Worm (Caenorhabditis elegans) whole organism, L1 larva: ENCODE results near the gene F44E5.1.

Experiments
- C16A3.4 ChIP-seq: fragments of 150-350 bp; optimal IDR thresholded peaks from 2 replicates; lab custom pipeline; 2014; ENCODE audit warnings: missing biosample characterization, missing genetic modification characterization
- C34B4.2 ChIP-seq: sonication (generic microtip); optimal IDR thresholded peaks from 2 replicates; lab custom pipeline; 2017; ENCODE audit warnings: mild to moderate bottlenecking, missing genetic modification characterization, missing compliant biosample characterization
- F16B12.6 ChIP-seq: fragments of 150-350 bp; optimal IDR thresholded peaks from 2 replicates; lab custom pipeline; 2014; ENCODE audit warnings: missing biosample characterization, missing genetic modification characterization
- aha-1 ChIP-seq: fragments of 150-350 bp; optimal IDR thresholded peaks from 2 replicates; lab custom pipeline; 2014; ENCODE audit warnings: missing biosample characterization, missing genetic modification characterization
- ceh-63 ChIP-seq: fragments of 200-800 bp; sonication (Bioruptor generic); optimal IDR thresholded peaks from 2 replicates; lab custom pipeline; 2018; ENCODE audit warnings: mild to moderate bottlenecking, missing genetic modification characterization, missing compliant biosample characterization
- ceh-8 ChIP-seq: fragments of 200-800 bp; sonication (Bioruptor generic); optimal IDR thresholded peaks from 2 replicates; lab custom pipeline; 2018; ENCODE audit warnings: mild to moderate bottlenecking, missing genetic modification characterization, moderate library complexity, missing compliant biosample characterization
- ceh-82 ChIP-seq, 3 experiments: fragments of 150-350 bp in 1 of 3; sonication (generic microtip) in 2 of 3; optimal IDR thresholded peaks; 2 replicates each; lab custom pipeline; 2014 to 2017; ENCODE audit warnings: missing biosample characterization in 3 of 3, missing genetic modification characterization in 3 of 3
- dpl-1 ChIP-seq, 3 experiments: fragments of 150-350 bp in 2 of 3; sonication (generic microtip) in 1 of 3; optimal IDR thresholded peaks; 2 replicates each; lab custom pipeline; 2014 to 2017; ENCODE audit warnings: missing biosample characterization in 3 of 3, missing genetic modification characterization in 3 of 3, missing genetic modification reagents in 3 of 3
- dsc-1 ChIP-seq: sonication (generic microtip); optimal IDR thresholded peaks from 2 replicates; lab custom pipeline; 2016; ENCODE audit warnings: mild to moderate bottlenecking, missing genetic modification characterization, missing compliant biosample characterization
- efl-1 ChIP-seq, 4 experiments: fragments of 150-350 bp; optimal IDR thresholded peaks in 3 of 4; peaks in 1 of 4; 1 replicate in 1 of 4; 2 replicates in 3 of 4; lab custom pipeline; 2014; ENCODE audit warnings: missing biosample characterization in 2 of 4, missing genetic modification characterization in 2 of 4, missing genetic modification reagents in 2 of 4
- efl-3 ChIP-seq: fragments of 200-800 bp; sonication (Bioruptor generic); optimal IDR thresholded peaks from 2 replicates; lab custom pipeline; 2018; ENCODE audit warnings: mild to moderate bottlenecking, missing genetic modification characterization, missing compliant biosample characterization
- egl-27 ChIP-seq, 2 experiments: fragments of 150-350 bp in 1 of 2; sonication (generic microtip); optimal IDR thresholded peaks; 3 replicates each; lab custom pipeline; 2017 to 2018; ENCODE audit warnings: missing biosample characterization in 2 of 2, missing genetic modification characterization in 2 of 2, missing genetic modification reagents in 2 of 2
- elt-3 ChIP-seq, 6 experiments: fragments of 150-350 bp in 1 of 6; sonication (generic microtip); optimal IDR thresholded peaks; 2 replicates each; lab custom pipeline; 2017 to 2018; ENCODE audit warnings: missing biosample characterization in 6 of 6, missing genetic modification characterization in 6 of 6, inconsistent platforms in 1 of 6
- ets-5 ChIP-seq: fragments of 200-800 bp; sonication (Bioruptor generic); IDR thresholded peaks from 2 replicates; pipeline ENCODE4 v1.3.6; 2022; ENCODE audit warnings: missing genetic modification characterization, missing compliant biosample characterization
- fkh-8 ChIP-seq: sonication (generic microtip); optimal IDR thresholded peaks from 2 replicates; lab custom pipeline; 2016; ENCODE audit warnings: mild to moderate bottlenecking, missing genetic modification characterization, missing compliant biosample characterization
- grh-1 ChIP-seq: fragments of 200-800 bp; sonication (Bioruptor generic); IDR thresholded peaks from 2 replicates; pipeline ENCODE4 v1.3.6; 2022; ENCODE audit warnings: missing genetic modification reagents, missing genetic modification characterization, missing compliant biosample characterization
- hlh-4 ChIP-seq: sonication (generic microtip); optimal IDR thresholded peaks from 2 replicates; lab custom pipeline; 2016; ENCODE audit warnings: mild to moderate bottlenecking, missing genetic modification characterization, missing compliant biosample characterization
- hpl-2 ChIP-seq: fragments of 150-350 bp; optimal IDR thresholded peaks from 2 replicates; lab custom pipeline; 2014; ENCODE audit warnings: missing biosample characterization, missing genetic modification reagents, missing genetic modification characterization
- lin-13 ChIP-seq: fragments of 150-350 bp; optimal IDR thresholded peaks from 2 replicates; lab custom pipeline; 2014; ENCODE audit warnings: missing biosample characterization, missing genetic modification reagents, missing genetic modification characterization
- lin-39 ChIP-seq: fragments of 150-350 bp; optimal IDR thresholded peaks from 2 replicates; lab custom pipeline; 2014; ENCODE audit warnings: missing biosample characterization, missing genetic modification reagents, missing genetic modification characterization
- mdl-1 ChIP-seq, 2 experiments: fragments of 150-350 bp; optimal IDR thresholded peaks; 2 replicates each; lab custom pipeline; 2014 to 2017; ENCODE audit warnings: missing biosample characterization in 2 of 2, missing genetic modification characterization in 2 of 2, inconsistent platforms in 1 of 2
- nhr-20 ChIP-seq: sonication (generic microtip); optimal IDR thresholded peaks from 2 replicates; lab custom pipeline; 2016; ENCODE audit warnings: mild to moderate bottlenecking, missing genetic modification characterization, missing compliant biosample characterization
- nhr-71 ChIP-seq: sonication (generic microtip); optimal IDR thresholded peaks from 2 replicates; lab custom pipeline; 2016; ENCODE audit warnings: mild to moderate bottlenecking, missing genetic modification characterization, moderate library complexity, missing compliant biosample characterization
- nhr-85 ChIP-seq: sonication (generic microtip); peaks from one replicate; lab custom pipeline; 2016; ENCODE audit warnings: missing genetic modification characterization, inconsistent platforms, missing compliant biosample characterization
- nhr-90 ChIP-seq: sonication (generic microtip); optimal IDR thresholded peaks from 2 replicates; lab custom pipeline; 2016; ENCODE audit warnings: mild to moderate bottlenecking, missing genetic modification characterization, missing compliant biosample characterization; ENCODE audit not compliant: poor library complexity
- pag-3 ChIP-seq: sonication (generic microtip); optimal IDR thresholded peaks from 2 replicates; lab custom pipeline; 2017; ENCODE audit warnings: missing genetic modification characterization, mild to moderate bottlenecking, missing compliant biosample characterization, antibody characterized with exemption, borderline replicate concordance; ENCODE audit not compliant: insufficient read depth
- pax-3 ChIP-seq: fragments of 200-800 bp; sonication (Bioruptor generic); optimal IDR thresholded peaks from 2 replicates; lab custom pipeline; 2018; ENCODE audit warnings: mild to moderate bottlenecking, missing genetic modification characterization, moderate library complexity, missing compliant biosample characterization
- skn-1 ChIP-seq: fragments of 150-350 bp; optimal IDR thresholded peaks from 2 replicates; lab custom pipeline; 2014; ENCODE audit warnings: missing biosample characterization, missing genetic modification characterization
- snpc-4 ChIP-seq: fragments of 150-350 bp; optimal IDR thresholded peaks from 2 replicates; lab custom pipeline; 2014; ENCODE audit warnings: missing biosample characterization, missing genetic modification characterization
- sox-4 ChIP-seq: sonication (generic microtip); optimal IDR thresholded peaks from 2 replicates; lab custom pipeline; 2016; ENCODE audit warnings: missing genetic modification characterization, missing compliant biosample characterization
- swsn-7 ChIP-seq: sonication (generic microtip); optimal IDR thresholded peaks from 2 replicates; lab custom pipeline; 2016; ENCODE audit warnings: missing genetic modification characterization, missing compliant biosample characterization
- tbx-2 ChIP-seq: sonication (generic microtip); optimal IDR thresholded peaks from 2 replicates; lab custom pipeline; 2016; ENCODE audit warnings: missing genetic modification characterization, missing compliant biosample characterization
- tlp-1 ChIP-seq: fragments of 150-350 bp; optimal IDR thresholded peaks from 2 replicates; lab custom pipeline; 2014; ENCODE audit warnings: missing biosample characterization, missing genetic modification characterization
- unc-86 ChIP-seq: sonication (generic microtip); optimal IDR thresholded peaks from 2 replicates; lab custom pipeline; 2016; ENCODE audit warnings: missing genetic modification characterization, missing compliant biosample characterization
- vab-15 ChIP-seq: sonication (generic microtip); optimal IDR thresholded peaks from 2 replicates; lab custom pipeline; 2017; ENCODE audit warnings: missing genotype, mild to moderate bottlenecking, missing genetic modification characterization, missing compliant biosample characterization
- xbp-1 ChIP-seq: sonication (generic microtip); optimal IDR thresholded peaks from 2 replicates; lab custom pipeline; 2016; ENCODE audit warnings: missing genetic modification characterization, missing compliant biosample characterization
- zag-1 ChIP-seq: fragments of 150-350 bp; optimal IDR thresholded peaks from 2 replicates; lab custom pipeline; 2014; ENCODE audit warnings: missing biosample characterization, missing genetic modification characterization
- ztf-4 ChIP-seq: fragments of 150-350 bp; optimal IDR thresholded peaks from 2 replicates; lab custom pipeline; 2014; ENCODE audit warnings: missing biosample characterization, missing genetic modification characterization

Gene F44E5.1

DNA sequence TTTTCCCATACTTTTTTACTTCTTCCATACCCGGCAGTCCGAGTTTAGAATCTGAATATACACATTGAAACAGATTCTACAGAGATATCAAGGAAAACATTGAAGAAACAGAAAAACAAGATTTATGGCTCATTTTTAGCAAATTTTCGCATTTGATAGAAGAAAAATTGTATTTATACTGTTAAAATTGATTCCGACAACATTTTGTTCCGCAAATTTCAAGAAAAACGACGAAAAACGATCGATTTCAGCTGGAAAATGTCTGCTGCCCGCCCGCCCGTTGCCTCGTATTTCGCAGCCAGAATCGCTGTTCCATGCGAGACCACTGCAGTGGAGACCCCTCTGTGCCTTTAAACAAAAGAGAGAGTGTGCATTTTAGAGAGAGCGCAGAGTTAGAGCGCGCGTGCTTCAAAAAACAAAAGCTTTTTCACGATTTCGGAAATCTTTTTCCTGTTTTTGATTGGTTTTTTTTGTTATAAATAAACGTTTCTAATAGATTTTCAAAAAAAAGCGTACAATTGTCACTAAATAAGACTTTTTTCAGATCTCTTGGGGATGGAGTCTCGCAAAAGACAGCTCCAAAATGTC, 3.6 kb upstream of the F44E5.1 start, which contains the start of the genes patr-1 and dna-2 (continued):
- TF ChIP-seq C16A3.4 (tag; lab: Kevin White, UChicago) (peak; percentile 63), zag-1 (tag; lab: Kevin White, UChicago) (no peak), ztf-4 (tag; lab: Kevin White, UChicago) (no peak), unc-86 (tag; lab: Kevin White, UChicago) (peak; percentile 33), fkh-8 (peak; percentile 21), aha-1 (tag; lab: Kevin White, UChicago) (no peak), xbp-1 (tag; lab: Kevin White, UChicago) (peak; percentile 41)

ce11 chrII:11772364-11772763, 2.0 kb downstream of the F44E5.1 start, which contains the start of gene F44E5.15:
TSS of gene F44E5.15 (plus strand) at chrII:11772664.
- TF ChIP-seq efl-1 (optimal IDR thresholded peaks at IDR 0.05; lab: Kevin White, UChicago) (no peak), efl-1 (GFP tag; optimal IDR thresholded peaks at IDR 0.05 in 1 of 2; lab: Kevin White, UChicago) (peak in 1 of 2 experiments; percentile 76), xbp-1 (tag; lab: Kevin White, UChicago) (no peak), vab-15 (tag; lab: Kevin White, UChicago) (no peak), grh-1 (GFP tag; lab: Robert Waterston, UW) (no peak)

DNA sequence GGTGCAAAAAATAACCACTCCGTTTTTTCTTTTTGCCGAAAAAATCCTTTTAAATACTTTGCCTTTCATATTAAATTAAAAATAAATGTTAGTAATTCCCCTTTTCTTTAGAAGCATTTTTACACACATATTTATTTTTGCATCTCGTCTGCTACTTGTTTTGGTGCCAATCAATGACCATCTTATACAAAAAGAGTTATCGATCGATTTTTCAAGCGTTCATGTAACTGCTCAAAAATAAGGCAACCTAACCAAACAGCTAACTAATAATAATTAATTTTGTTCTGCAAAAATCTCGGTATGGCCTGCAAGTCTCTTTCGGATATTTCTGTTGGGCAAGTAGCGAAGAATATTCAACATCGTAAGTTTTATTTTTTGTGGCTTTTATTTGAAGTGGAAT, 7.9 kb downstream of the F44E5.1 start, which contains the start of gene F44E5.2:
Gene F44E5.2, plus strand, starts transcription at position 301 of the 400 bp plus-strand sequence.
- no peak for TF ChIP-seq skn-1 (tag; lab: Kevin White, UChicago)
- TF ChIP-seq unc-86 (tag; lab: Kevin White, UChicago) = no peak
- no peak for TF ChIP-seq mdl-1 (tag; optimal IDR thresholded peaks at IDR 0.05; lab: Kevin White, UChicago)
- TF ChIP-seq efl-3 (GFP tag; lab: Kevin White, UChicago) = no peak
- no peak for TF ChIP-seq nhr-85 (tag; lab: Kevin White, UChicago)
- no peak for TF ChIP-seq dpl-1 (GFP tag; optimal IDR thresholded peaks at IDR 0.05; lab: Kevin White, UChicago)
- TF ChIP-seq nhr-71 (tag; lab: Kevin White, UChicago) = no peak

ce11 chrII:11765506-11766152, 8.7 kb downstream of the F44E5.1 start:
- TF ChIP-seq egl-27 (tag; optimal IDR thresholded peaks at IDR 0.05; lab: Kevin White, UChicago) (no peak), ceh-8 (GFP tag; lab: Kevin White, UChicago) (peak; percentile 75)

DNA sequence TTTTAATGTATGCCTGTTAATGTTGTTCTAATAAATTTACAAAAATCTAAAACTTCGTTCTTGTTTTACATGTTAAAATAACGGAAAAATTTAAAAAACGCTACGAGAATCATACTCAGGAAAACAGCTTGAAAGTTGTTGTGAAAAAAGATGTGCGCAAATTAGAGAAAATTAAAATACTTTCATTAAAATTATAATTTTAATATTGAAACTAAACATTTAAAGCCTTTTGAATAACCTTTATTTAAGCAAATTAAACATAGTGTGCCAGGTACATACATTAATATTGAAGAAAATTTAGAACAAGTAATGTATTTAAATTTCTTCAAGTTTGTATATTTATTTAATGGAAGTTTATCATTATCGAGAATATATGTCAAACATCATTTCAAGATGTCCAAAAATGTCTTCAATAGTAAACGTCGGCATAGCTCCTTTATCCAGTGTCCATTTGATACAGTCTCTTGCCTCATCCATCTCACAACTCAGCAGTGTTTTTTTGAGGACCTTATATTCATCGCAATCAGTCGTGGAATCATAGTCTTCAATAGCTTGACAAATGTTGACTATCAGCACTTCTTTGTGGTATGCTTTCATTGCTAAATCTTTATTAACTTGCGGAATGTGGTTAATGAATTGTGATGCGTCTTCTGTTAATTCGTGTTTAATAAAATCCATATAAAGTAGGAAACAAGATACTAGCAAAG, 12.4 kb downstream of the F44E5.1 start:
- no peak for TF ChIP-seq pag-3 (tag; lab: Kevin White, UChicago)
- peak; percentile 31 for TF ChIP-seq swsn-7
- peak; percentile 19 for TF ChIP-seq C16A3.4 (tag; lab: Kevin White, UChicago)
- TF ChIP-seq dsc-1 (tag; lab: Kevin White, UChicago) = no peak
- TF ChIP-seq pax-3 = peak; percentile 31
- TF ChIP-seq tbx-2 (tag; lab: Kevin White, UChicago) = no peak
- TF ChIP-seq ceh-8 (GFP tag; lab: Kevin White, UChicago) = peak; percentile 23
- TF ChIP-seq nhr-90 = peak; percentile 26
- peak; percentile 43 for TF ChIP-seq nhr-85 (tag; lab: Kevin White, UChicago)
- no peak for TF ChIP-seq grh-1 (GFP tag; lab: Robert Waterston, UW)
- TF ChIP-seq ceh-63 = no peak
- peak; percentile 57 for TF ChIP-seq nhr-20 (tag; lab: Kevin White, UChicago)
- TF ChIP-seq hpl-2 (GFP tag; lab: Kevin White, UChicago) = no peak
- peak; percentile 91 for TF ChIP-seq ztf-4 (tag; lab: Kevin White, UChicago)
- TF ChIP-seq skn-1 (tag; lab: Kevin White, UChicago) = peak; percentile 96
- TF ChIP-seq aha-1 (tag; lab: Kevin White, UChicago) = peak; percentile 27
- TF ChIP-seq snpc-4 (tag; lab: Kevin White, UChicago) = peak; percentile 63
- TF ChIP-seq hlh-4 (tag; lab: Kevin White, UChicago) = no peak
- TF ChIP-seq tlp-1 (tag; lab: Kevin White, UChicago) = no peak
- TF ChIP-seq C34B4.2 (tag; lab: Kevin White, UChicago) = no peak
- TF ChIP-seq ceh-82 (tag; optimal IDR thresholded peaks at IDR 0.05; lab: Kevin White, UChicago) = no peak
- TF ChIP-seq elt-3 (tag; optimal IDR thresholded peaks at IDR 0.05; lab: Kevin White, UChicago) = peak in 1 of 6 experiments; percentile 65
- no peak for TF ChIP-seq lin-39 (tag; lab: Kevin White, UChicago)
- no peak for TF ChIP-seq sox-4 (tag; lab: Kevin White, UChicago)
- no peak for TF ChIP-seq ets-5 (GFP tag; lab: Robert Waterston, UW)
- peak; percentile 44 for TF ChIP-seq lin-13 (GFP tag; lab: Kevin White, UChicago)
- TF ChIP-seq F16B12.6 = peak; percentile 10
